Fruit fly (Drosophila melanogaster): ENCODE results near the gene RpS21.

RpS21 gene

dm6 chr2L:2874542-2875194 is 18.8 kb downstream of the RpS21 start, which contains the start of gene CG8814 (continued):
- no peak for TF ChIP-seq CG2875 (GFP tag; optimal IDR thresholded peaks at IDR 0.05)
- peak; percentile 49; the same call in 1 of the 2 replicates for TF ChIP-seq cas (GFP tag; IDR thresholded peaks at IDR 0.05)
- TF ChIP-seq org-1 (GFP tag; optimal IDR thresholded peaks at IDR 0.05) = no peak
- peak; percentile 94 for TF ChIP-seq row (GFP tag; IDR thresholded peaks at IDR 0.05)
- peak; percentile 18 for TF ChIP-seq Fer2 (tag; optimal IDR thresholded peaks at IDR 0.05)
- TF ChIP-seq Aef1 (GFP tag; IDR thresholded peaks at IDR 0.05) = peak; percentile 83
- TF ChIP-seq dpn (GFP tag; optimal IDR thresholded peaks at IDR 0.05) = peak; percentile 27 to 75
- TF ChIP-seq CG3407 (GFP tag; optimal IDR thresholded peaks at IDR 0.05) = peak; percentile 23
- no peak for TF ChIP-seq Lim3 (GFP tag; IDR thresholded peaks at IDR 0.05)
- no peak for TF ChIP-seq CG6254 (GFP tag; optimal IDR thresholded peaks at IDR 0.05)
- TF ChIP-seq Lhr (GFP tag; optimal IDR thresholded peaks at IDR 0.05) = peak; percentile 66
- TF ChIP-seq CG31441 (GFP tag; IDR thresholded peaks at IDR 0.05) = peak; percentile 75; the same call in 1 of the 2 replicates
- peak; percentile 73 for TF ChIP-seq CG3847 (GFP tag; IDR thresholded peaks at IDR 0.05)
- TF ChIP-seq Sox102F (GFP tag; optimal IDR thresholded peaks at IDR 0.05) = peak; percentile 54
- TF ChIP-seq Atf-2 (GFP tag; optimal IDR thresholded peaks at IDR 0.05) = no peak
- TF ChIP-seq oc (tag; optimal IDR thresholded peaks at IDR 0.05) = no peak
- peak; percentile 77 for TF ChIP-seq Bgb (GFP tag; IDR thresholded peaks at IDR 0.05; ENCODE audit: partially characterized antibody)
- no peak for TF ChIP-seq otp (GFP tag; IDR thresholded peaks at IDR 0.05)
- no peak for TF ChIP-seq CG12236 (GFP tag; optimal IDR thresholded peaks at IDR 0.05)
- TF ChIP-seq Ets97D (GFP tag; optimal IDR thresholded peaks at IDR 0.05) = peak; percentile 49
- peak; percentile 40 for TF ChIP-seq Adf1 (GFP tag; IDR thresholded peaks at IDR 0.05)
- TF ChIP-seq Tbp (GFP tag; optimal IDR thresholded peaks at IDR 0.05) = no peak
- peak; percentile 53 for TF ChIP-seq CG15269 (tag; optimal IDR thresholded peaks at IDR 0.05)
- TF ChIP-seq lmd (GFP tag; IDR thresholded peaks at IDR 0.05) = peak; percentile 57; the same call in 1 of the 2 replicates
- TF ChIP-seq Rfx (GFP tag; IDR thresholded peaks at IDR 0.05) = peak; percentile 75
- TF ChIP-seq CG13624 (GFP tag; optimal IDR thresholded peaks at IDR 0.05) = no peak
- TF ChIP-seq CG8290 (GFP tag; optimal IDR thresholded peaks at IDR 0.05) = peak; percentile 77
- TF ChIP-seq CG8290 (tag; optimal IDR thresholded peaks at IDR 0.05) = peak in 1 of 2 experiments; percentile 71
- 0 out of 3 replicates have a peak, but pooled peaks have one; percentile 37 for TF ChIP-seq CG7357 (GFP tag; IDR thresholded peaks at IDR 0.05)
- TF ChIP-seq sob (GFP tag; IDR thresholded peaks at IDR 0.05) = peak; percentile 74
- TF ChIP-seq E2f2 (GFP tag; IDR thresholded peaks at IDR 0.05) = peak; percentile 82
- peak; percentile 62 for TF ChIP-seq CG3995 (GFP tag; optimal IDR thresholded peaks at IDR 0.05)
- TF ChIP-seq br (optimal IDR thresholded peaks at IDR 0.05) = no peak
- no peak for TF ChIP-seq toy (GFP tag; IDR thresholded peaks at IDR 0.05)
- peak; percentile 55 for TF ChIP-seq Ssrp (tag; optimal IDR thresholded peaks at IDR 0.05)
- TF ChIP-seq danr (GFP tag; IDR thresholded peaks at IDR 0.05) = no peak
- peak; percentile 59 for TF ChIP-seq CG4820 (GFP tag; optimal IDR thresholded peaks at IDR 0.05)
- no peak for TF ChIP-seq CG3163 (GFP tag; optimal IDR thresholded peaks at IDR 0.05)
- peak; percentile 46; the same call in 1 of the 2 replicates for TF ChIP-seq CG8765 (GFP tag; IDR thresholded peaks at IDR 0.05)
- TF ChIP-seq Scr (GFP tag; IDR thresholded peaks at IDR 0.05; ENCODE audit: partially characterized antibody) = peak; percentile 87
- peak; percentile 65 for TF ChIP-seq CG12942 (GFP tag; optimal IDR thresholded peaks at IDR 0.05)
- no peak for TF ChIP-seq CG12769 (tag; optimal IDR thresholded peaks at IDR 0.05)
- TF ChIP-seq insv (GFP tag; optimal IDR thresholded peaks at IDR 0.05) = peak in 1 of 2 experiments; percentile 41
- no peak for TF ChIP-seq Jarid2 (GFP tag; optimal IDR thresholded peaks at IDR 0.05)
- peak; percentile 67 for TF ChIP-seq CG9797 (GFP tag; optimal IDR thresholded peaks at IDR 0.05)
- peak; percentile 36 for TF ChIP-seq Six4 (GFP tag; optimal IDR thresholded peaks at IDR 0.05)
- TF ChIP-seq CG11723 (GFP tag; optimal IDR thresholded peaks at IDR 0.05) = peak; percentile 31
- TF ChIP-seq ham (GFP tag; IDR thresholded peaks at IDR 0.05) = no peak
- no peak for TF ChIP-seq Dad (GFP tag; optimal IDR thresholded peaks at IDR 0.05)
- TF ChIP-seq CG14667 (GFP tag; IDR thresholded peaks at IDR 0.05) = peak; percentile 38; the same call in 1 of the 2 replicates
- TF ChIP-seq Xbp1 (GFP tag; optimal IDR thresholded peaks at IDR 0.05) = peak; percentile 75

Measured in whole organism, embryonic.